Fruit fly (Drosophila melanogaster) whole organism, adult: ENCODE data around the gene CG8260.

Experiments used
- CG12768 ChIP-seq: fragments of 200-800 bp; sonication (Bioruptor generic); optimal IDR thresholded peaks from 2 replicates; lab custom pipeline; 2017; ENCODE audit warnings: missing biosample characterization, missing genetic modification characterization, mild to moderate bottlenecking, moderate library complexity, missing genetic modification reagents
- CG1620 ChIP-seq: fragments of 200-800 bp; sonication (Bioruptor generic); optimal IDR thresholded peaks from 2 replicates; lab custom pipeline; 2016; ENCODE audit warnings: missing biosample characterization, missing genetic modification characterization
- CG7045 ChIP-seq: fragments of 200-800 bp; sonication (Bioruptor generic); optimal IDR thresholded peaks from 2 replicates; lab custom pipeline; 2017; ENCODE audit warnings: missing biosample characterization, mild to moderate bottlenecking, missing genetic modification characterization
- Hr96 ChIP-seq: fragments of 200-800 bp; sonication (Bioruptor generic); optimal IDR thresholded peaks from 2 replicates; lab custom pipeline; 2016; ENCODE audit warnings: missing biosample characterization, missing genetic modification characterization
- bab1 ChIP-seq: fragments of 200-800 bp; sonication (Bioruptor generic); optimal IDR thresholded peaks from 3 replicates; lab custom pipeline; 2019; ENCODE audit warnings: missing biosample characterization, mild to moderate bottlenecking, missing genetic modification characterization, moderate library complexity
- cnc ChIP-seq, 2 experiments: fragments of >200 bp; optimal IDR thresholded peaks; 2 replicates each; lab custom pipeline; 2017
- kay ChIP-seq: fragments of 200-800 bp; sonication (Bioruptor generic); peaks from one replicate; lab custom pipeline; 2016; ENCODE audit warnings: missing biosample characterization, missing genetic modification characterization, borderline replicate concordance
- toe ChIP-seq: fragments of 200-800 bp; sonication (Bioruptor generic); optimal IDR thresholded peaks from 2 replicates; lab custom pipeline; 2016; ENCODE audit warnings: missing biosample characterization, missing genetic modification characterization

dm6 chrX:15803764-15804563 is 47.8 kb downstream of the CG8260 start, which contains the start of the genes PGRP-LE and sd:
- TF ChIP-seq bab1 (GFP tag; lab: Kevin White, UChicago): peak; percentile 18
- no peak for TF ChIP-seq CG1620 (GFP tag; lab: Kevin White, UChicago)
- peak; percentile 85 for TF ChIP-seq kay
- TF ChIP-seq cnc (optimal IDR thresholded peaks at IDR 0.05; lab: Kevin White, UChicago): no peak
- TF ChIP-seq CG12768 (GFP tag; lab: Kevin White, UChicago): no peak
- TF ChIP-seq Hr96 (GFP tag; lab: Kevin White, UChicago): no peak
- no peak for TF ChIP-seq toe (GFP tag; lab: Kevin White, UChicago)
- TF ChIP-seq CG7045: no peak
